Fruit fly (Drosophila melanogaster): ENCODE results near the gene Ranbp21.

Gene Ranbp21

DNA sequence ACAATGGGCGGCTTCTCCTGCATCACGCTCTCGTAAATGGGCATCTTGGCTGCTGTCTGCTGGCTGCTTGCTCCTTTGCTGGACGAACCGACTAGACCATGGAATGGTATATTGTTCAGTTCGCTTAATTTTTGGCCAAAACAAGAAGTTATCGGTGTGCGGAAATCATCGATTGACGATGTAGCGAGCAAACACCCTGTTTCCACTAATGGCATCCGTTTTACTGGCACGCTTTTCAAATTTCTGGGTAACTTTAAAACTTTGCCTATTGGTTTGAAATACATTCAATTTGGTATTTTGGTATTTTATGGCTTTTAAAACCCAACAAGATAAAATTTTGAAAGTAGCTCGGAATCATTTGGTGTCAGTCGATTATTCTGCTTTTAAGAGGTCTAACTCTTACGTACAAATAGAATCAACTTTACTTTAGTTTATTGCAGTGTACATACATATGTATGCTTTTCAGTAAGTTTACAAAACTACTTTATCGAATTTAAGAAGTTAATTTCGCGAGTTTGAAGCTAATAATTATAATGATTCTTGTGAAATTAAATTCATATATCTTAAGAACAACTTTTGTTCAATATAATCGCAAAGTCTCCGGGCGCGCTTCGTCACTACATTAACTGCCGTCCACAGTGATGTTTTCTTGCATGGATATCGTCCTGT lies 6.1 kb downstream of the Ranbp21 start, which contains the start of gene Arp10 (continued):
- peak; percentile 32 for TF ChIP-seq CHES-1-like (GFP tag; optimal IDR thresholded peaks at IDR 0.05)
- TF ChIP-seq CG10462 (GFP tag; optimal IDR thresholded peaks at IDR 0.05): no peak
- TF ChIP-seq schlank (tag; optimal IDR thresholded peaks at IDR 0.05): no peak
- no peak for TF ChIP-seq Hr78 (GFP tag; optimal IDR thresholded peaks at IDR 0.05)
- no peak for TF ChIP-seq CG12769 (tag; optimal IDR thresholded peaks at IDR 0.05)
- peak; percentile 21 for TF ChIP-seq zen (tag; optimal IDR thresholded peaks at IDR 0.05)
- TF ChIP-seq Med (GFP tag): peak; percentile 57
- no peak for TF ChIP-seq CG12299 (tag; optimal IDR thresholded peaks at IDR 0.05)
- TF ChIP-seq CG15011 (GFP tag; optimal IDR thresholded peaks at IDR 0.05): no peak
- TF ChIP-seq zen2 (GFP tag; IDR thresholded peaks at IDR 0.05; ENCODE audit: partially characterized antibody): 0 out of 3 replicates have a peak, but pooled peaks have one; percentile 31
- no peak for TF ChIP-seq CG11696 (GFP tag; IDR thresholded peaks at IDR 0.05)
- peak; percentile 72 for TF ChIP-seq sens (GFP tag)
- TF ChIP-seq CG4854 (GFP tag; optimal IDR thresholded peaks at IDR 0.05): no peak
- no peak for TF ChIP-seq C15 (GFP tag; IDR thresholded peaks at IDR 0.05)
- TF ChIP-seq CG11723 (GFP tag; optimal IDR thresholded peaks at IDR 0.05): no peak
- no peak for TF ChIP-seq CG31441 (GFP tag; IDR thresholded peaks at IDR 0.05)
- TF ChIP-seq hkb (optimal IDR thresholded peaks at IDR 0.05): no peak
- TF ChIP-seq hkb (GFP tag; IDR thresholded peaks at IDR 0.05): no peak
- no peak for TF ChIP-seq Spps (tag; optimal IDR thresholded peaks at IDR 0.05)
- TF ChIP-seq Ets65A (GFP tag): peak; percentile 41
- peak; percentile 1 for TF ChIP-seq CG4424 (GFP tag; optimal IDR thresholded peaks at IDR 0.05)
- TF ChIP-seq ewg (GFP tag; optimal IDR thresholded peaks at IDR 0.05): no peak
- peak; percentile 17; the same call in 1 of the 2 replicates for TF ChIP-seq Ptx1 (GFP tag; IDR thresholded peaks at IDR 0.05)
- TF ChIP-seq CG1792 (GFP tag; optimal IDR thresholded peaks at IDR 0.05): no peak
- TF ChIP-seq Oaz (GFP tag; IDR thresholded peaks at IDR 0.05): no peak
- no peak for TF ChIP-seq CG9215 (GFP tag; IDR thresholded peaks at IDR 0.05)
- TF ChIP-seq dpn (GFP tag; optimal IDR thresholded peaks at IDR 0.05): no peak
- no peak for TF ChIP-seq Doc3 (GFP tag; IDR thresholded peaks at IDR 0.05; ENCODE audit: partially characterized antibody)
- 0 out of 2 replicates have a peak, but pooled peaks have one; percentile 9 for TF ChIP-seq CG14014 (GFP tag; IDR thresholded peaks at IDR 0.05)
- peak; percentile 36 for TF ChIP-seq trem (tag; optimal IDR thresholded peaks at IDR 0.05)
- TF ChIP-seq abd-A (tag; optimal IDR thresholded peaks at IDR 0.05): no peak
- TF ChIP-seq bcd (GFP tag; optimal IDR thresholded peaks at IDR 0.05): no peak
- no peak for TF ChIP-seq Deaf1 (tag; optimal IDR thresholded peaks at IDR 0.05)
- TF ChIP-seq Doc2 (GFP tag; IDR thresholded peaks at IDR 0.05): no peak
- peak; percentile 41; the same call in 1 of the 2 replicates for TF ChIP-seq ato (GFP tag; IDR thresholded peaks at IDR 0.05; ENCODE audit: partially characterized antibody)
- TF ChIP-seq BEAF-32 (GFP tag; optimal IDR thresholded peaks at IDR 0.05): peak; percentile 62
- TF ChIP-seq CG11456 (GFP tag; IDR thresholded peaks at IDR 0.05): peak; percentile 52; the same call in 1 of the 3 replicates
- TF ChIP-seq CG34376 (GFP tag; optimal IDR thresholded peaks at IDR 0.05): no peak
- TF ChIP-seq CG10321 (GFP tag; IDR thresholded peaks at IDR 0.05): no peak
- TF ChIP-seq Sox100B (GFP tag; optimal IDR thresholded peaks at IDR 0.05): no peak
- no peak for TF ChIP-seq ap (GFP tag; IDR thresholded peaks at IDR 0.05)
- TF ChIP-seq CG6791 (GFP tag; IDR thresholded peaks at IDR 0.05; ENCODE audit: partially characterized antibody): 0 out of 3 replicates have a peak, but pooled peaks have one; percentile 50
- TF ChIP-seq mam (GFP tag; optimal IDR thresholded peaks at IDR 0.05): peak; percentile 7
- TF ChIP-seq CG30020 (tag; optimal IDR thresholded peaks at IDR 0.05): peak; percentile 88
- no peak for TF ChIP-seq Xrp1 (GFP tag; IDR thresholded peaks at IDR 0.05)
- no peak for TF ChIP-seq CG11085 (GFP tag; IDR thresholded peaks at IDR 0.05)
- TF ChIP-seq CG14667 (GFP tag; IDR thresholded peaks at IDR 0.05): no peak
- no peak for TF ChIP-seq ken (GFP tag; IDR thresholded peaks at IDR 0.05)
- peak; percentile 12 for TF ChIP-seq Fer1 (GFP tag; optimal IDR thresholded peaks at IDR 0.05)
- no peak for TF ChIP-seq CG6175 (GFP tag; IDR thresholded peaks at IDR 0.05)
- TF ChIP-seq CG7357 (GFP tag; IDR thresholded peaks at IDR 0.05): peak; percentile 91

All from whole organism, embryonic.